Worm (Caenorhabditis elegans) whole organism, L4 larva: ENCODE data around the gene vps-35.
"Not testable (repeated sequence)": the region's sequence is repeated elsewhere in the genome, so short reads cannot be mapped to it uniquely, and the experiment has no call there.

Experiments
- ama-1 ChIP-seq: fragments of 150-350 bp; optimal IDR thresholded peaks from 2 replicates; lab custom pipeline; 2014; ENCODE audit warnings: inconsistent platforms, mixed read lengths
- jun-1 ChIP-seq: fragments of 150-350 bp; optimal IDR thresholded peaks from 2 replicates; lab custom pipeline; 2014; ENCODE audit warnings: missing biosample characterization, missing genetic modification reagents, missing genetic modification characterization
- tag-97 ChIP-seq: fragments of 200-800 bp; sonication (Bioruptor generic); IDR thresholded peaks from 2 replicates; pipeline ENCODE4 v1.3.6; 2022; ENCODE audit warnings: missing genetic modification characterization, missing compliant biosample characterization

DNA sequence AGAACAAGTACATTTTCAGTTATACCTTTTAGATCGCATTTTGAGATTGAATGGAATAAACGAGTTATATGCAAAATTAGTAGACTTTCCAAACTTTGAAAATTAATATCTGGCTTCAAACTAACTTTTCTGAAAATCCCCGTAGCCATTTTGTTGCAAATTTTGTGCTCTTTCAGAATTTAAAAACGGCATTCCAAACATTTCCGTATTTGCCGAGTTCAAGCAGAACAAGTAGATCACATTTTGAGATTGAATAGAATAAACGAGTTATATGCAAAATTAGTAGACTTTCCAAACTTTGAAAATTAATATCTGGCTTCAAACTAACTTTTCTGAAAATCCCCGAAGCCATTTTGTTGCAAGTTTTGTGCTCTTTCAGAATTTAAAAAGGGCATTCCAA is 31.1 kb upstream of the vps-35 start, which contains the start of gene F55C12.2:
- TF ChIP-seq jun-1 (tag; lab: Kevin White, UChicago); tag-97 (GFP tag; lab: Robert Waterston, UW); ama-1 (lab: Kevin White, UChicago): not testable (repeated sequence)
